Worm (Caenorhabditis elegans) whole organism, young adult: ENCODE measurements around the gene lsy-2.

Experiments
- B0035.1 ChIP-seq: sonication (generic microtip); optimal IDR thresholded peaks from 2 replicates; lab custom pipeline; 2016; ENCODE audit warnings: missing genetic modification characterization, mild to moderate bottlenecking, missing compliant biosample characterization, missing genotype, missing genetic modification reagents
- B0261.1 ChIP-seq: sonication (generic microtip); optimal IDR thresholded peaks from 2 replicates; lab custom pipeline; 2016; ENCODE audit warnings: mild to moderate bottlenecking, missing genetic modification characterization, moderate library complexity, missing compliant biosample characterization
- F33H1.4 ChIP-seq: fragments of 200-800 bp; sonication (Bioruptor generic); IDR thresholded peaks from 2 replicates; pipeline ENCODE4 v1.3.6; 2022; ENCODE audit warnings: missing genetic modification reagents, missing genetic modification characterization, missing compliant biosample characterization
- F52B5.7 ChIP-seq: sonication (generic microtip); optimal IDR thresholded peaks from 2 replicates; lab custom pipeline; 2016; ENCODE audit warnings: mild to moderate bottlenecking, missing genetic modification characterization, missing compliant biosample characterization
- F57C9.4 ChIP-seq: sonication (generic microtip); optimal IDR thresholded peaks from 2 replicates; lab custom pipeline; 2017; ENCODE audit warnings: mild to moderate bottlenecking, missing genetic modification characterization, missing compliant biosample characterization
- K11D2.4 ChIP-seq: fragments of 200-800 bp; sonication (Bioruptor generic); IDR thresholded peaks from 2 replicates; pipeline ENCODE4 v1.3.6; 2022; ENCODE audit warnings: missing genetic modification reagents, missing genetic modification characterization, missing compliant biosample characterization
- K12H6.12 ChIP-seq: fragments of 200-800 bp; sonication (Bioruptor generic); optimal IDR thresholded peaks from 2 replicates; lab custom pipeline; 2018; ENCODE audit warnings: mild to moderate bottlenecking, missing genetic modification characterization, missing compliant biosample characterization
- Y95B8A.8 ChIP-seq: fragments of 200-800 bp; sonication (Bioruptor generic); IDR thresholded peaks from 2 replicates; pipeline ENCODE4 v1.3.6; 2022; ENCODE audit warnings: missing genetic modification reagents, missing genetic modification characterization, missing compliant biosample characterization
- aptf-3 ChIP-seq: fragments of 200-800 bp; sonication (Bioruptor generic); IDR thresholded peaks from 2 replicates; pipeline ENCODE4 v1.3.6; 2022; ENCODE audit warnings: missing genetic modification characterization, missing compliant biosample characterization
- atf-7 ChIP-seq: sonication (generic microtip); optimal IDR thresholded peaks from 2 replicates; lab custom pipeline; 2017; ENCODE audit warnings: mild to moderate bottlenecking, missing genetic modification characterization, missing compliant biosample characterization
- attf-5 ChIP-seq: fragments of 200-800 bp; sonication (Bioruptor generic); optimal IDR thresholded peaks from 2 replicates; lab custom pipeline; 2018; ENCODE audit warnings: mild to moderate bottlenecking, missing genetic modification characterization, missing compliant biosample characterization
- cebp-1 ChIP-seq, 2 experiments: fragments of 200-800 bp in 1 of 2; sonication (Bioruptor generic) in 1 of 2; sonication (generic microtip) in 1 of 2; IDR thresholded peaks in 1 of 2; optimal IDR thresholded peaks in 1 of 2; 2 replicates each; pipeline versions ENCODE4 v1.3.6 to Lab custom; 2017 to 2022; ENCODE audit warnings: missing compliant biosample characterization in 2 of 2, missing genetic modification characterization in 2 of 2, mild to moderate bottlenecking in 1 of 2, missing genetic modification reagents in 1 of 2, moderate library complexity in 1 of 2
- cebp-2 ChIP-seq: fragments of 200-800 bp; sonication (Bioruptor generic); IDR thresholded peaks from 2 replicates; pipeline ENCODE4 v1.3.6; 2022; ENCODE audit warnings: missing genetic modification characterization, missing compliant biosample characterization
- ceh-27 ChIP-seq: fragments of 200-800 bp; sonication (Bioruptor generic); optimal IDR thresholded peaks from 2 replicates; lab custom pipeline; 2018; ENCODE audit warnings: mild to moderate bottlenecking, missing genetic modification characterization, moderate library complexity, missing compliant biosample characterization
- efl-1 ChIP-seq: fragments of 150-350 bp; optimal IDR thresholded peaks from 2 replicates; lab custom pipeline; 2014; ENCODE audit warnings: missing biosample characterization, missing genetic modification reagents, missing genetic modification characterization
- fkh-3 ChIP-seq: sonication (generic microtip); optimal IDR thresholded peaks from 2 replicates; lab custom pipeline; 2016; ENCODE audit warnings: mild to moderate bottlenecking, missing genetic modification characterization, missing compliant biosample characterization
- hmg-1.2 ChIP-seq: fragments of 200-800 bp; sonication (Bioruptor generic); IDR thresholded peaks from 2 replicates; pipeline ENCODE4 v1.3.6; 2022; ENCODE audit warnings: missing genetic modification reagents, missing genetic modification characterization, missing compliant biosample characterization
- lag-1 ChIP-seq: fragments of 200-800 bp; sonication (Bioruptor generic); IDR thresholded peaks from 2 replicates; pipeline ENCODE4 v1.3.6; 2022; ENCODE audit warnings: missing genetic modification reagents, missing genetic modification characterization, missing compliant biosample characterization
- lin-35 ChIP-seq, 3 experiments: fragments of 150-350 bp in 2 of 3; sonication (generic microtip) in 1 of 3; optimal IDR thresholded peaks; 2 replicates each; lab custom pipeline; 2014 to 2018; ENCODE audit warnings: missing biosample characterization in 3 of 3, missing genetic modification characterization in 3 of 3, missing genetic modification reagents in 3 of 3
- lin-40 ChIP-seq: sonication (generic microtip); optimal IDR thresholded peaks from 2 replicates; lab custom pipeline; 2016; ENCODE audit warnings: missing genetic modification characterization, mild to moderate bottlenecking, missing compliant biosample characterization, missing genotype, missing genetic modification reagents
- madf-10 ChIP-seq: sonication (generic microtip); optimal IDR thresholded peaks from 2 replicates; lab custom pipeline; 2016; ENCODE audit warnings: mild to moderate bottlenecking, missing genetic modification characterization, missing compliant biosample characterization
- madf-3 ChIP-seq: fragments of 200-800 bp; sonication (Bioruptor generic); IDR thresholded peaks from 2 replicates; pipeline ENCODE4 v1.3.6; 2022; ENCODE audit warnings: missing genetic modification reagents, missing genetic modification characterization, missing compliant biosample characterization
- mcd-1 ChIP-seq: fragments of 200-800 bp; sonication (Bioruptor generic); IDR thresholded peaks from 2 replicates; pipeline ENCODE4 v1.3.6; 2022; ENCODE audit warnings: missing genetic modification reagents, missing genetic modification characterization, missing compliant biosample characterization
- nfya-1 ChIP-seq: sonication (generic microtip); optimal IDR thresholded peaks from 2 replicates; lab custom pipeline; 2017; ENCODE audit warnings: antibody characterized with exemption, missing compliant biosample characterization, missing genetic modification characterization, borderline replicate concordance; ENCODE audit not compliant: insufficient read depth
- nhr-27 ChIP-seq: fragments of 200-800 bp; sonication (Bioruptor generic); optimal IDR thresholded peaks from 2 replicates; lab custom pipeline; 2018; ENCODE audit warnings: mild to moderate bottlenecking, missing genetic modification characterization, moderate library complexity, missing compliant biosample characterization
- nhr-80 ChIP-seq: sonication (generic microtip); optimal IDR thresholded peaks from 2 replicates; lab custom pipeline; 2016; ENCODE audit warnings: missing genetic modification characterization, missing compliant biosample characterization
- nhr-90 ChIP-seq: sonication (generic microtip); optimal IDR thresholded peaks from 2 replicates; lab custom pipeline; 2016; ENCODE audit warnings: missing genotype, mild to moderate bottlenecking, missing genetic modification characterization, missing compliant biosample characterization
- rec-8 ChIP-seq, 2 experiments: sonication (generic microtip); optimal IDR thresholded peaks; 2 replicates each; lab custom pipeline; 2016; ENCODE audit warnings: mild to moderate bottlenecking in 2 of 2, missing genetic modification characterization in 2 of 2, missing genetic modification reagents in 2 of 2, missing genotype in 2 of 2, missing biosample characterization in 1 of 2, missing compliant biosample characterization in 1 of 2, moderate library complexity in 1 of 2
- rpc-1 ChIP-seq, 2 experiments: fragments of 150-350 bp in 1 of 2; sonication (generic microtip) in 1 of 2; optimal IDR thresholded peaks; 2 replicates each; lab custom pipeline; 2014 to 2018; ENCODE audit warnings: missing biosample characterization in 1 of 2, missing genetic modification characterization in 1 of 2, missing genetic modification reagents in 1 of 2, missing genotype in 1 of 2
- snpc-1.3 ChIP-seq: sonication (generic microtip); optimal IDR thresholded peaks from 2 replicates; lab custom pipeline; 2017; ENCODE audit warnings: missing genetic modification characterization, mild to moderate bottlenecking, missing compliant biosample characterization, antibody characterized with exemption, moderate library complexity, missing genotype, missing genetic modification reagents; ENCODE audit not compliant: insufficient read depth
- somi-1 ChIP-seq: fragments of 200-800 bp; sonication (Bioruptor generic); optimal IDR thresholded peaks from 2 replicates; lab custom pipeline; 2018; ENCODE audit warnings: mild to moderate bottlenecking, missing genetic modification characterization, missing compliant biosample characterization
- tbx-9 ChIP-seq: sonication (generic microtip); optimal IDR thresholded peaks from 2 replicates; lab custom pipeline; 2016; ENCODE audit warnings: borderline replicate concordance, missing genetic modification characterization, inconsistent platforms, missing compliant biosample characterization
- tlf-1 ChIP-seq: fragments of 200-800 bp; sonication (Bioruptor generic); optimal IDR thresholded peaks from 2 replicates; lab custom pipeline; 2018; ENCODE audit warnings: mild to moderate bottlenecking, missing genetic modification characterization, missing compliant biosample characterization
- zfh-2 ChIP-seq: fragments of 200-800 bp; sonication (Bioruptor generic); conservative IDR thresholded peaks from 2 replicates; pipeline ENCODE4 v1.3.6; 2022; ENCODE audit warnings: missing genetic modification reagents, missing genetic modification characterization, missing compliant biosample characterization
- ztf-6 ChIP-seq: fragments of 200-800 bp; sonication (Bioruptor generic); IDR thresholded peaks from 2 replicates; pipeline ENCODE4 v1.3.6; 2022; ENCODE audit warnings: missing genetic modification reagents, missing genetic modification characterization, missing compliant biosample characterization

lsy-2 gene

ce11 chrX:2089434-2089833 is at the start of gene lsy-2:
Gene lsy-2 (plus strand): TSS chrX:2089704.
- TF ChIP-seq snpc-1.3 (tag; lab: Kevin White, UChicago), result no peak
- TF ChIP-seq madf-10, result peak; percentile 4
- peak; percentile 27; the same call in 1 of the 2 replicates for TF ChIP-seq hmg-1.2 (GFP tag; lab: Robert Waterston, UW)
- no peak for TF ChIP-seq nhr-90 (tag; lab: Kevin White, UChicago)
- TF ChIP-seq F57C9.4, result no peak
- peak; percentile 77 for TF ChIP-seq zfh-2 (GFP tag; lab: Robert Waterston, UW)
- peak; percentile 63 for TF ChIP-seq cebp-1 (GFP tag; IDR thresholded peaks at IDR 0.05; lab: Robert Waterston, UW)
- TF ChIP-seq cebp-1 (tag; optimal IDR thresholded peaks at IDR 0.05; lab: Kevin White, UChicago), result peak; percentile 88
- peak; percentile 45 for TF ChIP-seq nhr-80 (tag; lab: Kevin White, UChicago)
- TF ChIP-seq B0261.1 (tag; lab: Kevin White, UChicago), result no peak
- peak; percentile 29; the same call in 1 of the 2 replicates for TF ChIP-seq mcd-1 (GFP tag; lab: Robert Waterston, UW)
- peak in 1 of 3 experiments; percentile 49 for TF ChIP-seq lin-35 (GFP tag; optimal IDR thresholded peaks at IDR 0.05; lab: Kevin White, UChicago)
- TF ChIP-seq F52B5.7 (tag; lab: Kevin White, UChicago), result no peak
- TF ChIP-seq aptf-3, result no peak
- peak; percentile 52 for TF ChIP-seq ceh-27 (GFP tag; lab: Kevin White, UChicago)
- TF ChIP-seq K12H6.12 (tag; lab: Kevin White, UChicago), result peak; percentile 79
- no peak for TF ChIP-seq Y95B8A.8
- TF ChIP-seq fkh-3 (tag; lab: Kevin White, UChicago), result no peak
- TF ChIP-seq rec-8 (tag; optimal IDR thresholded peaks at IDR 0.05; lab: Kevin White, UChicago), result no peak
- peak; percentile 41 for TF ChIP-seq lin-40 (tag; lab: Kevin White, UChicago)
- TF ChIP-seq madf-3 (GFP tag; lab: Robert Waterston, UW), result peak; percentile 92
- no peak for TF ChIP-seq ztf-6 (GFP tag; lab: Robert Waterston, UW)
- peak; percentile 78 for TF ChIP-seq attf-5 (GFP tag; lab: Kevin White, UChicago)
- TF ChIP-seq B0035.1 (tag; lab: Kevin White, UChicago), result no peak
- peak; percentile 8 for TF ChIP-seq efl-1 (GFP tag; lab: Kevin White, UChicago)
- TF ChIP-seq, all 124 proteins: peak for 13

- no peak for TF ChIP-seq nhr-27 (tag; lab: Kevin White, UChicago)
- TF ChIP-seq K11D2.4 (GFP tag; lab: Robert Waterston, UW), result no peak
- TF ChIP-seq rpc-1 (optimal IDR thresholded peaks at IDR 0.05; lab: Kevin White, UChicago), result no peak
- peak; percentile 26 for TF ChIP-seq rpc-1 (tag; optimal IDR thresholded peaks at IDR 0.05; lab: Kevin White, UChicago)
Measured at ce11 chrX:2040877-2041276, 48.6 kb upstream of the lsy-2 start.

ce11 chrX:2041448-2042138 is 47.9 kb upstream of the lsy-2 start:
- TF ChIP-seq somi-1 (GFP tag; lab: Kevin White, UChicago) (no peak), tlf-1 (GFP tag; lab: Kevin White, UChicago) (no peak), zfh-2 (GFP tag; lab: Robert Waterston, UW) (peak; percentile 33; the same call in 1 of the 2 replicates)

- TF ChIP-seq tbx-9, result no peak
- TF ChIP-seq aptf-3, result no peak
- no peak for TF ChIP-seq atf-7 (tag; lab: Kevin White, UChicago)
- TF ChIP-seq cebp-2 (GFP tag; lab: Robert Waterston, UW), result no peak
- TF ChIP-seq F33H1.4 (GFP tag; lab: Robert Waterston, UW), result no peak
- no peak for TF ChIP-seq B0261.1 (tag; lab: Kevin White, UChicago)
- TF ChIP-seq lag-1, result no peak
- no peak for TF ChIP-seq nfya-1 (tag; lab: Kevin White, UChicago)
- TF ChIP-seq B0035.1 (tag; lab: Kevin White, UChicago), result no peak
- no peak for TF ChIP-seq rec-8 (tag; optimal IDR thresholded peaks at IDR 0.05; lab: Kevin White, UChicago)
- TF ChIP-seq, all 124 proteins: peak for 0
Measured at ce11 chrX:2042621-2043020, 46.9 kb upstream of the lsy-2 start.
